Fruit fly (Drosophila melanogaster): Measurements from ENCODE around the gene CG13698.
A peak's percentile ranks its signal among the peaks of the same experiment; 100 is the strongest.

The CG13698 gene

dm6 chr3L:18114038-18114926 lies 8.3 kb upstream of the CG13698 start (continued):
- TF ChIP-seq Nf-YA (GFP tag; IDR thresholded peaks at IDR 0.05) = no peak
- TF ChIP-seq dpn (GFP tag; optimal IDR thresholded peaks at IDR 0.05) = no peak
- peak; percentile 48 for TF ChIP-seq CG12769 (tag; optimal IDR thresholded peaks at IDR 0.05)
- peak; percentile 49 for TF ChIP-seq CG12219 (GFP tag; optimal IDR thresholded peaks at IDR 0.05)
- no peak for TF ChIP-seq Doc2 (GFP tag; IDR thresholded peaks at IDR 0.05)
- TF ChIP-seq CG16779 (GFP tag; IDR thresholded peaks at IDR 0.05) = peak; percentile 70
- no peak for TF ChIP-seq CG10274 (GFP tag; optimal IDR thresholded peaks at IDR 0.05)
- TF ChIP-seq CG3995 (GFP tag; optimal IDR thresholded peaks at IDR 0.05) = no peak
- TF ChIP-seq gcm (GFP tag; optimal IDR thresholded peaks at IDR 0.05) = peak; percentile 31
- no peak for TF ChIP-seq CG7786 (GFP tag; optimal IDR thresholded peaks at IDR 0.05)
- TF ChIP-seq chn (GFP tag; optimal IDR thresholded peaks at IDR 0.05) = no peak
- peak; percentile 55 for TF ChIP-seq nmo (GFP tag; optimal IDR thresholded peaks at IDR 0.05)
- TF ChIP-seq NC2α (GFP tag; optimal IDR thresholded peaks at IDR 0.05) = peak; percentile 15
- no peak for TF ChIP-seq bcd (GFP tag; optimal IDR thresholded peaks at IDR 0.05)
- peak; percentile 31 for TF ChIP-seq HmgZ (tag; optimal IDR thresholded peaks at IDR 0.05)
- no peak for TF ChIP-seq CG43689 (GFP tag; IDR thresholded peaks at IDR 0.05)
- TF ChIP-seq Jarid2 (GFP tag; optimal IDR thresholded peaks at IDR 0.05) = peak; percentile 72
- TF ChIP-seq CrebB (tag; optimal IDR thresholded peaks at IDR 0.05) = no peak
- peak; percentile 19 for TF ChIP-seq CG10267 (tag; optimal IDR thresholded peaks at IDR 0.05)
- no peak for TF ChIP-seq CG9932 (GFP tag; IDR thresholded peaks at IDR 0.05)
- peak; percentile 52 for TF ChIP-seq sd (tag; optimal IDR thresholded peaks at IDR 0.05)
- peak; percentile 37 for TF ChIP-seq NfI (GFP tag; optimal IDR thresholded peaks at IDR 0.05)
- peak; percentile 40 for TF ChIP-seq unpg (GFP tag; optimal IDR thresholded peaks at IDR 0.05)
- TF ChIP-seq Ptx1 (GFP tag; IDR thresholded peaks at IDR 0.05) = peak; percentile 32; the same call in 1 of the 2 replicates
- TF ChIP-seq tio (GFP tag; optimal IDR thresholded peaks at IDR 0.05) = no peak
- peak; percentile 57 for TF ChIP-seq CG6854 (GFP tag; optimal IDR thresholded peaks at IDR 0.05)
- TF ChIP-seq pnt (GFP tag; optimal IDR thresholded peaks at IDR 0.05) = no peak
- 0 out of 3 replicates have a peak, but pooled peaks have one; percentile 21 for TF ChIP-seq Opbp (GFP tag; IDR thresholded peaks at IDR 0.05; ENCODE audit: partially characterized antibody)
- peak; percentile 37 for TF ChIP-seq CG1603 (tag; optimal IDR thresholded peaks at IDR 0.05)
- peak; percentile 37 for TF ChIP-seq Asciz (GFP tag; optimal IDR thresholded peaks at IDR 0.05)
- TF ChIP-seq Dll (GFP tag; IDR thresholded peaks at IDR 0.05; ENCODE audit: partially characterized antibody) = 0 out of 4 replicates have a peak, but pooled peaks have one; percentile 18
- TF ChIP-seq wdn (GFP tag; IDR thresholded peaks at IDR 0.05) = no peak
- no peak for TF ChIP-seq CG14860 (GFP tag; IDR thresholded peaks at IDR 0.05; ENCODE audit: partially characterized antibody)
- no peak for TF ChIP-seq crc (GFP tag; optimal IDR thresholded peaks at IDR 0.05)
- TF ChIP-seq tgo (GFP tag; IDR thresholded peaks at IDR 0.05) = peak; percentile 22; the same call in 2 of the 3 replicates
- peak; percentile 41 for TF ChIP-seq wek (GFP tag; optimal IDR thresholded peaks at IDR 0.05)
- peak; percentile 55 for TF ChIP-seq sug (tag; optimal IDR thresholded peaks at IDR 0.05)
- TF ChIP-seq tap (tag; optimal IDR thresholded peaks at IDR 0.05) = peak; percentile 61
- TF ChIP-seq CG1832 (GFP tag; optimal IDR thresholded peaks at IDR 0.05) = no peak
- TF ChIP-seq grau (tag; optimal IDR thresholded peaks at IDR 0.05) = peak; percentile 62
- TF ChIP-seq CG1233 (GFP tag; optimal IDR thresholded peaks at IDR 0.05) = peak; percentile 49
- TF ChIP-seq salm (tag; optimal IDR thresholded peaks at IDR 0.05) = peak; percentile 25
- peak in 1 of 3 experiments; percentile 10 for TF ChIP-seq lola (GFP tag; optimal IDR thresholded peaks at IDR 0.05)
- peak; percentile 44 for TF ChIP-seq Mes4 (GFP tag; optimal IDR thresholded peaks at IDR 0.05)
- no peak for TF ChIP-seq pfk (GFP tag; optimal IDR thresholded peaks at IDR 0.05)
- no peak for TF ChIP-seq dan (GFP tag; IDR thresholded peaks at IDR 0.05)
- peak; percentile 50 for TF ChIP-seq Side (GFP tag; optimal IDR thresholded peaks at IDR 0.05)
- peak; percentile 50; the same call in 1 of the 2 replicates for TF ChIP-seq stc (GFP tag; IDR thresholded peaks at IDR 0.05)
